Fruit fly (Drosophila melanogaster): ENCODE data around the gene spoon.

spoon gene

DNA sequence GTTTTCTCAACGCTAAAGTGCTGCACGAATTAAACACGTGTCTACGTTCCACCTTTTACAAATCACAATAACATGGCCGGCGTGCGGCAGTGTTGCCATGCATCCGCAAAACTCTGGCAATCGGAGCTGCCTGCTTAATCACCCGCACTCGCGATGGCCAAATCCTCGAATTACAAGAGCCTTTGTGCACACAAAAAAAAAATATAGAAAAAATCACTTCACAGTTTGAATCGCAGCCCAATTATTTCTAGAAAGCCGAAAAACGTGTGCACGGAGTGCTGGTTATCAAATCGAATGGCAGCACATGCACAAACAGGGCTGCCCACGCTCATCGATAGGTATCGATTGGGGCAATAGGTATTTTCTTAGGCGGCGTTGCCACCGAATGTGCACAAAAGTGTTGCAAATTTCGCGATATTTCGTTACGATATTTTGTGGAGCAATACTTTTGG, at the start of gene spoon (continued):
- TF ChIP-seq CG7928 (GFP tag; optimal IDR thresholded peaks at IDR 0.05) (peak; percentile 65), esg (GFP tag; conservative IDR thresholded peaks at IDR 0.05) (no peak), CG3407 (GFP tag; optimal IDR thresholded peaks at IDR 0.05) (no peak), Rx (GFP tag; IDR thresholded peaks at IDR 0.05) (0 out of 2 replicates have a peak, but pooled peaks have one; percentile 27), Side (GFP tag; optimal IDR thresholded peaks at IDR 0.05) (no peak), Hr78 (GFP tag; optimal IDR thresholded peaks at IDR 0.05) (no peak), kni (GFP tag; optimal IDR thresholded peaks at IDR 0.05) (no peak), CG15601 (tag; optimal IDR thresholded peaks at IDR 0.05) (no peak), unc-4 (GFP tag; IDR thresholded peaks at IDR 0.05; ENCODE audit: partially characterized antibody) (peak; percentile 90), Xrp1 (GFP tag; IDR thresholded peaks at IDR 0.05) (no peak), Hmr (GFP tag; optimal IDR thresholded peaks at IDR 0.05) (peak; percentile 39), sima (GFP tag; optimal IDR thresholded peaks at IDR 0.05) (no peak), Mes4 (GFP tag; optimal IDR thresholded peaks at IDR 0.05) (peak; percentile 10), CG9817 (tag; optimal IDR thresholded peaks at IDR 0.05) (peak; percentile 16), Awh (GFP tag; IDR thresholded peaks at IDR 0.05) (no peak), CG6683 (GFP tag; optimal IDR thresholded peaks at IDR 0.05) (no peak), CG13424 (tag; optimal IDR thresholded peaks at IDR 0.05) (no peak), shn (GFP tag; optimal IDR thresholded peaks at IDR 0.05) (peak; percentile 32), HLH4C (GFP tag; IDR thresholded peaks at IDR 0.05; ENCODE audit: partially characterized antibody) (peak; percentile 88), hkb (optimal IDR thresholded peaks at IDR 0.05) (peak; percentile 37), hkb (GFP tag; IDR thresholded peaks at IDR 0.05) (no peak), run (tag; optimal IDR thresholded peaks at IDR 0.05) (no peak), HHEX (GFP tag; optimal IDR thresholded peaks at IDR 0.05) (peak; percentile 3)

- TF ChIP-seq Deaf1 (tag; optimal IDR thresholded peaks at IDR 0.05): peak; percentile 91
- no peak for TF ChIP-seq gro (GFP tag; optimal IDR thresholded peaks at IDR 0.05)
- TF ChIP-seq tna (GFP tag; IDR thresholded peaks at IDR 0.05; ENCODE audit: partially characterized antibody): no peak
- TF ChIP-seq gsb-n (tag; optimal IDR thresholded peaks at IDR 0.05): no peak
- TF ChIP-seq fu2 (GFP tag; optimal IDR thresholded peaks at IDR 0.05): no peak
- no peak for TF ChIP-seq emc (GFP tag; optimal IDR thresholded peaks at IDR 0.05)
- TF ChIP-seq CG1233 (GFP tag; optimal IDR thresholded peaks at IDR 0.05): no peak
- no peak for TF ChIP-seq CG17385 (GFP tag; optimal IDR thresholded peaks at IDR 0.05)
- no peak for TF ChIP-seq tin (GFP tag; optimal IDR thresholded peaks at IDR 0.05)
- TF ChIP-seq CG2889 (GFP tag; IDR thresholded peaks at IDR 0.05): no peak
- no peak for TF ChIP-seq Sin3A (optimal IDR thresholded peaks at IDR 0.05)
- 0 out of 4 replicates have a peak, but pooled peaks have one; percentile 31 for TF ChIP-seq chinmo (GFP tag; IDR thresholded peaks at IDR 0.05; ENCODE audit: partially characterized antibody)
- TF ChIP-seq toy (GFP tag; IDR thresholded peaks at IDR 0.05): no peak
- TF ChIP-seq Abd-B (GFP tag; optimal IDR thresholded peaks at IDR 0.05): no peak
- TF ChIP-seq Gug (GFP tag; IDR thresholded peaks at IDR 0.05): no peak
- no peak for TF ChIP-seq Dip2 (GFP tag; IDR thresholded peaks at IDR 0.05)
- no peak for TF ChIP-seq Stat92E (GFP tag; optimal IDR thresholded peaks at IDR 0.05)
- TF ChIP-seq CG4360 (GFP tag; IDR thresholded peaks at IDR 0.05): no peak
- TF ChIP-seq CG14050 (GFP tag; IDR thresholded peaks at IDR 0.05): no peak
- no peak for TF ChIP-seq Doc3 (GFP tag; IDR thresholded peaks at IDR 0.05; ENCODE audit: partially characterized antibody)
- no peak for TF ChIP-seq CG13424 (tag; optimal IDR thresholded peaks at IDR 0.05)
- no peak for TF ChIP-seq CG2875 (GFP tag; optimal IDR thresholded peaks at IDR 0.05)
- peak; percentile 22 for TF ChIP-seq ewg (GFP tag; optimal IDR thresholded peaks at IDR 0.05)
Observed at dm6 chrX:5446404-5446803, 25.7 kb upstream of the spoon start, which contains the start of gene SPR. Gene SPR, plus strand, starts transcription at chrX:5446656.
